Worm (Caenorhabditis elegans): ENCODE results near the gene rpl-22.

The rpl-22 gene

ce11 chrII:5047279-5047678 is 8.1 kb upstream of the rpl-22 start (continued):
- TF ChIP-seq cey-2 (tag; optimal IDR thresholded peaks at IDR 0.05; ENCODE audit: borderline replicate concordance, insufficient read depth), result no peak
- TF ChIP-seq mes-2 (tag; optimal IDR thresholded peaks at IDR 0.05; ENCODE audit: poor library complexity, severe bottlenecking), result peak; percentile 4
- no peak for TF ChIP-seq vab-7 (GFP tag; IDR thresholded peaks at IDR 0.05)
- TF ChIP-seq hlh-30 (tag; optimal IDR thresholded peaks at IDR 0.05; ENCODE audit: insufficient read depth), result peak; percentile 65
- no peak for TF ChIP-seq lim-7 (GFP tag; IDR thresholded peaks at IDR 0.05)
- TF ChIP-seq lsy-2 (tag; optimal IDR thresholded peaks at IDR 0.05), result peak in 1 of 2 experiments; percentile 40
- TF ChIP-seq sdz-12 (GFP tag; optimal IDR thresholded peaks at IDR 0.05), result no peak
- TF ChIP-seq nhr-76 (tag; optimal IDR thresholded peaks at IDR 0.05), result no peak
- peak; percentile 70 for TF ChIP-seq aha-1 (tag)
- TF ChIP-seq tag-97 (GFP tag; IDR thresholded peaks at IDR 0.05), result no peak
- TF ChIP-seq daf-16 (GFP tag; optimal IDR thresholded peaks at IDR 0.05), result no peak
- TF ChIP-seq daf-16 (tag; optimal IDR thresholded peaks at IDR 0.05), result no peak
- TF ChIP-seq nhr-10 (tag; optimal IDR thresholded peaks at IDR 0.05), result no peak
- no peak for TF ChIP-seq zip-11 (GFP tag; IDR thresholded peaks at IDR 0.05)
- TF ChIP-seq dpl-1 (GFP tag; optimal IDR thresholded peaks at IDR 0.05), result no peak
- no peak for TF ChIP-seq Y48G9A.11 (GFP tag; IDR thresholded peaks at IDR 0.05)
- no peak for TF ChIP-seq saeg-2 (GFP tag; IDR thresholded peaks at IDR 0.05)
- TF ChIP-seq php-3 (GFP tag; IDR thresholded peaks at IDR 0.05), result no peak
- TF ChIP-seq hlh-11 (tag; optimal IDR thresholded peaks at IDR 0.05), result peak; percentile 64
- TF ChIP-seq arid-1 (GFP tag; conservative IDR thresholded peaks at IDR 0.05), result no peak
- no peak for TF ChIP-seq ceh-82 (tag; optimal IDR thresholded peaks at IDR 0.05)
- TF ChIP-seq D1046.2 (GFP tag; IDR thresholded peaks at IDR 0.05), result no peak
- no peak for TF ChIP-seq nhr-111 (GFP tag; optimal IDR thresholded peaks at IDR 0.05)
- no peak for TF ChIP-seq spr-1 (tag; optimal IDR thresholded peaks at IDR 0.05)
- TF ChIP-seq ztf-11 (tag; optimal IDR thresholded peaks at IDR 0.05), result no peak
- TF ChIP-seq snpc-1.2 (GFP tag; IDR thresholded peaks at IDR 0.05), result no peak
- no peak for TF ChIP-seq pha-4 (GFP tag; IDR thresholded peaks at IDR 0.05)
- no peak for TF ChIP-seq pha-4 (tag; optimal IDR thresholded peaks at IDR 0.05)
- TF ChIP-seq Y75B8A.6 (GFP tag; IDR thresholded peaks at IDR 0.05), result no peak
- no peak for TF ChIP-seq nhr-102 (tag; optimal IDR thresholded peaks at IDR 0.05)
- TF ChIP-seq Y5F2A.4 (GFP tag; optimal IDR thresholded peaks at IDR 0.05), result no peak
- no peak for TF ChIP-seq snpc-4 (tag; optimal IDR thresholded peaks at IDR 0.05)
- TF ChIP-seq jun-1 (tag; optimal IDR thresholded peaks at IDR 0.05), result no peak
- TF ChIP-seq lin-29 (GFP tag; IDR thresholded peaks at IDR 0.05), result no peak
- peak; percentile 33 for TF ChIP-seq nhr-25 (tag; optimal IDR thresholded peaks at IDR 0.05; ENCODE audit: borderline replicate concordance, insufficient read depth)
- TF ChIP-seq F10B5.3 (tag; optimal IDR thresholded peaks at IDR 0.05), result no peak
- no peak for TF ChIP-seq ceh-62 (tag; optimal IDR thresholded peaks at IDR 0.05)
- TF ChIP-seq dmd-9 (GFP tag; IDR thresholded peaks at IDR 0.05), result no peak
- no peak for TF ChIP-seq nhr-237 (tag; optimal IDR thresholded peaks at IDR 0.05)
- peak; percentile 90 for TF ChIP-seq mxl-3 (GFP tag; optimal IDR thresholded peaks at IDR 0.05)
- TF ChIP-seq fkh-10 (GFP tag; optimal IDR thresholded peaks at IDR 0.05), result no peak
- peak; percentile 74 for TF ChIP-seq nhr-6 (tag; optimal IDR thresholded peaks at IDR 0.05)
- TF ChIP-seq zag-1 (tag; optimal IDR thresholded peaks at IDR 0.05), result no peak
- TF ChIP-seq lin-13 (GFP tag; optimal IDR thresholded peaks at IDR 0.05), result no peak
- TF ChIP-seq F26F4.8 (GFP tag; conservative IDR thresholded peaks at IDR 0.05), result no peak
- TF ChIP-seq pqm-1 (tag; optimal IDR thresholded peaks at IDR 0.05), result no peak
- TF ChIP-seq dmd-6 (GFP tag; IDR thresholded peaks at IDR 0.05), result peak; percentile 14; the same call in 1 of the 2 replicates
- no peak for TF ChIP-seq mdt-29 (GFP tag; IDR thresholded peaks at IDR 0.05)
- no peak for TF ChIP-seq unc-39 (tag; optimal IDR thresholded peaks at IDR 0.05)
- no peak for TF ChIP-seq nhr-48 (tag; optimal IDR thresholded peaks at IDR 0.05)
- TF ChIP-seq F44E2.7 (GFP tag; IDR thresholded peaks at IDR 0.05), result no peak
